Fruit fly (Drosophila melanogaster) whole organism, wandering third instar larva: ENCODE results near the gene CG4783.

ENCODE experiments used
- Abd-B ChIP-seq: fragments of >200 bp; optimal IDR thresholded peaks from 2 replicates; lab custom pipeline; 2017; ENCODE audit warnings: missing biosample characterization, missing genetic modification characterization
- CG32264 ChIP-seq: fragments of 200-800 bp; sonication (Bioruptor generic); optimal IDR thresholded peaks from 2 replicates; lab custom pipeline; 2016; ENCODE audit warnings: missing biosample characterization, missing genetic modification characterization
- CG9705 ChIP-seq: fragments of 200-800 bp; sonication (Bioruptor generic); optimal IDR thresholded peaks from 2 replicates; lab custom pipeline; 2018; ENCODE audit warnings: missing biosample characterization, mild to moderate bottlenecking, missing genetic modification characterization
- CrebA ChIP-seq: fragments of 200-800 bp; sonication (Bioruptor generic); optimal IDR thresholded peaks from 2 replicates; lab custom pipeline; 2016; ENCODE audit warnings: missing biosample characterization, mild to moderate bottlenecking, missing genetic modification characterization, borderline replicate concordance
- Dfd ChIP-seq: fragments of >200 bp; optimal IDR thresholded peaks from 2 replicates; lab custom pipeline; 2017; ENCODE audit warnings: missing biosample characterization, missing genetic modification characterization
- GATAd ChIP-seq: sonication (Bioruptor generic); optimal IDR thresholded peaks from 2 replicates; lab custom pipeline; 2016; ENCODE audit warnings: missing biosample characterization, missing genetic modification characterization
- HLH106 ChIP-seq: fragments of 200-800 bp; optimal IDR thresholded peaks from 3 replicates; lab custom pipeline; 2019; ENCODE audit warnings: missing biosample characterization, mild to moderate bottlenecking, missing genetic modification characterization, moderate library complexity
- Hnf4 ChIP-seq: fragments of 200-800 bp; sonication (Bioruptor generic); optimal IDR thresholded peaks from 2 replicates; lab custom pipeline; 2016; ENCODE audit warnings: missing biosample characterization, mild to moderate bottlenecking, missing genetic modification characterization
- Hr78 ChIP-seq: fragments of >200 bp; optimal IDR thresholded peaks from 2 replicates; lab custom pipeline; 2017; ENCODE audit warnings: missing biosample characterization, missing genetic modification characterization
- Jra ChIP-seq: sonication (Bioruptor generic); optimal IDR thresholded peaks from 2 replicates; lab custom pipeline; 2016; ENCODE audit warnings: missing biosample characterization, missing genetic modification characterization
- Mio ChIP-seq: sonication (Bioruptor generic); optimal IDR thresholded peaks from 2 replicates; lab custom pipeline; 2016; ENCODE audit warnings: missing biosample characterization, missing genetic modification characterization
- Myc ChIP-seq: fragments of >200 bp; optimal IDR thresholded peaks from 2 replicates; lab custom pipeline; 2017
- N ChIP-seq: fragments of >200 bp; optimal IDR thresholded peaks from 2 replicates; lab custom pipeline; 2018; ENCODE audit warnings: missing biosample characterization, missing external identifiers, missing genetic modification characterization
- OdsH ChIP-seq: fragments of 200-800 bp; sonication (Bioruptor generic); optimal IDR thresholded peaks from 2 replicates; lab custom pipeline; 2016; ENCODE audit warnings: missing biosample characterization, mild to moderate bottlenecking, missing genetic modification characterization
- Rel ChIP-seq, 2 experiments: fragments of 200-800 bp; sonication (Bioruptor generic) in 1 of 2; optimal IDR thresholded peaks; 2 replicates in 1 of 2; 3 replicates in 1 of 2; lab custom pipeline; 2016 to 2019; ENCODE audit warnings: mild to moderate bottlenecking in 2 of 2, missing biosample characterization in 2 of 2, missing genetic modification characterization in 2 of 2, moderate library complexity in 1 of 2
- Sp1 ChIP-seq: fragments of 200-800 bp; sonication (Bioruptor generic); optimal IDR thresholded peaks from 3 replicates; lab custom pipeline; 2019; ENCODE audit warnings: missing biosample characterization, mild to moderate bottlenecking, missing genetic modification characterization, moderate library complexity
- Vsx2 ChIP-seq: fragments of 200-300, 225-300 bp; sonication (Bioruptor generic); optimal IDR thresholded peaks from 2 replicates; lab custom pipeline; 2018; ENCODE audit warnings: missing biosample characterization, missing genetic modification characterization; ENCODE audit not compliant: partially characterized antibody
- br ChIP-seq: fragments of 200-800 bp; sonication (Bioruptor generic); optimal IDR thresholded peaks from 2 replicates; lab custom pipeline; 2016; ENCODE audit warnings: missing biosample characterization, missing genetic modification characterization
- brk ChIP-seq: fragments of 200-800 bp; sonication (Bioruptor generic); optimal IDR thresholded peaks from 2 replicates; lab custom pipeline; 2016; ENCODE audit warnings: missing biosample characterization, mild to moderate bottlenecking, missing genetic modification characterization
- dsf ChIP-seq: sonication (Bioruptor generic); optimal IDR thresholded peaks from 2 replicates; lab custom pipeline; 2016; ENCODE audit warnings: missing biosample characterization, missing genetic modification characterization, borderline replicate concordance
- ey ChIP-seq: fragments of 200-800 bp; sonication (Bioruptor generic); optimal IDR thresholded peaks from 2 replicates; lab custom pipeline; 2016; ENCODE audit warnings: missing biosample characterization, missing genetic modification characterization
- fru ChIP-seq: fragments of 200-800 bp; sonication (Bioruptor generic); optimal IDR thresholded peaks from 3 replicates; lab custom pipeline; 2016; ENCODE audit warnings: missing biosample characterization, mild to moderate bottlenecking, missing genetic modification characterization
- h ChIP-seq: fragments of 200-800 bp; sonication (Bioruptor generic); optimal IDR thresholded peaks from 3 replicates; lab custom pipeline; 2016; ENCODE audit warnings: missing biosample characterization, mild to moderate bottlenecking, missing genetic modification characterization
- jim ChIP-seq: fragments of 175-275, 200-325 bp; sonication (Bioruptor generic); optimal IDR thresholded peaks from 2 replicates; lab custom pipeline; 2016; ENCODE audit warnings: missing biosample characterization, mild to moderate bottlenecking, missing genetic modification characterization
- lola ChIP-seq: fragments of >200 bp; optimal IDR thresholded peaks from 2 replicates; lab custom pipeline; 2017; ENCODE audit warnings: missing biosample characterization, missing genetic modification characterization
- pan ChIP-seq: fragments of >200 bp; optimal IDR thresholded peaks from 2 replicates; lab custom pipeline; 2017
- psq ChIP-seq: fragments of 200-800 bp; sonication (Bioruptor generic); optimal IDR thresholded peaks from 3 replicates; lab custom pipeline; 2017; ENCODE audit warnings: missing biosample characterization, mild to moderate bottlenecking, missing genetic modification characterization, moderate library complexity
- rgr ChIP-seq: fragments of 200-800 bp; sonication (Bioruptor generic); optimal IDR thresholded peaks from 3 replicates; lab custom pipeline; 2016; ENCODE audit warnings: missing biosample characterization, mild to moderate bottlenecking, missing genetic modification characterization
- sage ChIP-seq: fragments of 200-800 bp; sonication (Bioruptor generic); optimal IDR thresholded peaks from 2 replicates; lab custom pipeline; 2016; ENCODE audit warnings: missing biosample characterization, mild to moderate bottlenecking, missing genetic modification characterization
- sv ChIP-seq: fragments of 200-800 bp; sonication (Bioruptor generic); optimal IDR thresholded peaks from 3 replicates; lab custom pipeline; 2016; ENCODE audit warnings: missing biosample characterization, missing genetic modification characterization
- tai ChIP-seq: sonication (Bioruptor generic); optimal IDR thresholded peaks from 2 replicates; lab custom pipeline; 2016; ENCODE audit warnings: missing biosample characterization, missing genetic modification characterization
- usp ChIP-seq: fragments of >200 bp; optimal IDR thresholded peaks from 2 replicates; lab custom pipeline; 2017; ENCODE audit warnings: missing biosample characterization, missing genetic modification characterization

CG4783 gene

DNA sequence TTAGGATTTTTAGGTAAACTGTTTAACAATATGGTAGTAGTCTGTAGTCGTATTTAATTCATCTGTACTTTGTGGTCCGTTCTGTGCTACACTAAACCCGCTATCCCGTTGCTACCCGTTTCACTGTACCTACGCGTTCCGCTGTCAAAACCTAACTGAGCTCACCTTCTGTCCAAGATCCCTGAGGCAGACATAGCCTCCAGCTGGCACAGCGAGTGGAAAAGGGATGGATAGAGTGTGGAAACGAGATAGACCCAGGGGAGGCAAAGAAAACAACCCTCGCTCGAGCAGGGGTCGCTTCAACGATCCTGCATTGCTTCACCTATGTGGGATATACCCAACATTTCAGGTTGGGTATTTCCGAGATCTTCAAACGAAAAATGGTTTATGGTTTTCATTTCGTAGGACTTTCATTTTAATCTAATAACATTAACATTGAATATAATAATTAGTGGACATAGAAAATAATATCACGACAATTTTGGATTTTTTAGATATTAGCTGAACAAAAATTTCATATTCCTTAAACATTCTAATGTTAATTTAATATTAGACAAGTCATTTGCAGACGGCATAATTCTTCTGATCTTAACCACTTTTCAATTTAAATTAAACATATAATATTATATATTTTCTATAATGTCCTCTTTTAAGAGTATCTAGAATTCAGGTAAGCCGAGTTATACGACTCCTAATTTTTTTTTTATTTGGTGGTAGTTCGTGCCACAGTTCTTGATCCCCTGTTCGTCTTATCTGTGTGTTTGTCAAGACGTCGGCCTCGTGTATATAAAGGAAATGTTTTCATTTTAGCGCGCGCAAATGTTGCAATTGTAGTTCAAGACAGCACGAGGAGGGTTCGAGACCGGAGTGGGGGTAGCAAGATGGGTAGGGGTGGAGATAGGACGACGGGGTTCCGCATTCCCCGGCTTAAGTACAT is 13.1 kb upstream of the CG4783 start, which contains the start of gene mira:
mira (minus strand) TSS at position 281 of the 937 bp plus-strand sequence.
- TF ChIP-seq CG32264 (GFP tag; lab: Kevin White, UChicago): no peak

- no peak for TF ChIP-seq usp (GFP tag; lab: Kevin White, UChicago)
- TF ChIP-seq OdsH (GFP tag; lab: Kevin White, UChicago): no peak
- TF ChIP-seq Myc (lab: Kevin White, UChicago): no peak
- no peak for TF ChIP-seq Hnf4 (GFP tag; lab: Kevin White, UChicago)
- TF ChIP-seq brk: no peak
- no peak for TF ChIP-seq Rel (GFP tag; optimal IDR thresholded peaks at IDR 0.05; lab: Kevin White, UChicago)
- TF ChIP-seq Rel (tag; optimal IDR thresholded peaks at IDR 0.05; lab: Kevin White, UChicago): no peak
- no peak for TF ChIP-seq Dfd (GFP tag; lab: Kevin White, UChicago)
- no peak for TF ChIP-seq CG9705
- no peak for TF ChIP-seq lola (GFP tag; lab: Kevin White, UChicago)
- TF ChIP-seq Mio (GFP tag; lab: Kevin White, UChicago): no peak
- TF ChIP-seq psq (GFP tag; lab: Kevin White, UChicago): no peak
- no peak for TF ChIP-seq Abd-B (GFP tag; lab: Kevin White, UChicago)
- TF ChIP-seq br (GFP tag; lab: Kevin White, UChicago): no peak
- no peak for TF ChIP-seq sage (GFP tag; lab: Kevin White, UChicago)
Observed at dm6 chr3R:19935777-19936125, 12.5 kb upstream of the CG4783 start.

dm6 chr3R:19938941-19939587 is 9.2 kb upstream of the CG4783 start:
- no peak for TF ChIP-seq CG9705
- TF ChIP-seq sv (GFP tag; lab: Kevin White, UChicago): no peak
- no peak for TF ChIP-seq sage (GFP tag; lab: Kevin White, UChicago)
- no peak for TF ChIP-seq Hr78 (GFP tag; lab: Kevin White, UChicago)
- no peak for TF ChIP-seq dsf (GFP tag; lab: Kevin White, UChicago)
- TF ChIP-seq brk: no peak

dm6 chr3R:19942312-19942711 is 5.9 kb upstream of the CG4783 start, which contains the start of gene CG46042:
TSS of gene CG46042 (minus strand) at chr3R:19942412.
- no peak for TF ChIP-seq rgr (GFP tag; lab: Kevin White, UChicago)
- TF ChIP-seq br (GFP tag; lab: Kevin White, UChicago): no peak
- no peak for TF ChIP-seq jim (GFP tag; lab: Kevin White, UChicago)
- TF ChIP-seq tai (GFP tag; lab: Kevin White, UChicago): no peak
- no peak for TF ChIP-seq CG32264 (GFP tag; lab: Kevin White, UChicago)
- TF ChIP-seq Hr78 (GFP tag; lab: Kevin White, UChicago): no peak
- TF ChIP-seq lola (GFP tag; lab: Kevin White, UChicago): no peak
- TF ChIP-seq CrebA (GFP tag; lab: Kevin White, UChicago): no peak
- no peak for TF ChIP-seq N (GFP tag; lab: Kevin White, UChicago)
- TF ChIP-seq Myc (lab: Kevin White, UChicago): no peak
- TF ChIP-seq h: no peak
- TF ChIP-seq Mio (GFP tag; lab: Kevin White, UChicago): no peak
- TF ChIP-seq OdsH (GFP tag; lab: Kevin White, UChicago): no peak
- no peak for TF ChIP-seq CG9705
- no peak for TF ChIP-seq sv (GFP tag; lab: Kevin White, UChicago)
- TF ChIP-seq, all 38 proteins: peak for 0

DNA sequence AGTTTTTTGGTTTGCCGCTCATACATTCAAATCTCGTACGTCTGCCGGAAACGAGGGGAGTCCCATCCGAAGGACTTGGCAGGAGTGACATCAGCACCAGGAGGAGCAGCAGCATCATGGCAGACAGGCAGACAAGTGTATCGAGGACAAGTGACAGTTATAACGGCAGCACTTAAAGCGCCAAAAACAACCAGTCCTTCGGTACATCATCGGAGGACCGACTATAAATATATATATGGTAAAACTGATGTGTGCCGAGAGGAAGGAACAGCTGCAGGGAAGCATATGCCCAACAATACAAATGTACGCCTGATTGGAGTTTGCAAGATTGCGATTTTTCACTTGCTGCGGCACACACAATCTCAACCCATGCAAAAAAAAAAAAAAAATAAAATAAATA is 20.5 kb downstream of the CG4783 start:
- TF ChIP-seq HLH106 (tag; lab: Kevin White, UChicago) (no peak), psq (GFP tag; lab: Kevin White, UChicago) (no peak), Rel (GFP tag; optimal IDR thresholded peaks at IDR 0.05; lab: Kevin White, UChicago) (no peak), Rel (tag; optimal IDR thresholded peaks at IDR 0.05; lab: Kevin White, UChicago) (no peak), Abd-B (GFP tag; lab: Kevin White, UChicago) (no peak), Hr78 (GFP tag; lab: Kevin White, UChicago) (no peak), usp (GFP tag; lab: Kevin White, UChicago) (no peak), brk (no peak), Hnf4 (GFP tag; lab: Kevin White, UChicago) (no peak), Vsx2 (no peak), pan (no peak), Sp1 (no peak), fru (GFP tag; lab: Kevin White, UChicago) (no peak), CrebA (GFP tag; lab: Kevin White, UChicago) (no peak), ey (no peak), GATAd (no peak), Jra (no peak)
